Worm (Caenorhabditis elegans) whole organism, L3 larva: ENCODE measurements around the gene Y105C5A.1272.

Experiments used
- R02D3.7 ChIP-seq: fragments of 150-350 bp; optimal IDR thresholded peaks from 2 replicates; lab custom pipeline; 2014; ENCODE audit warnings: missing biosample characterization, missing genetic modification characterization
- aly-2 ChIP-seq: fragments of 150-350 bp; optimal IDR thresholded peaks from 2 replicates; lab custom pipeline; 2014; ENCODE audit warnings: missing biosample characterization, missing genetic modification characterization
- ama-1 ChIP-seq: fragments of 150-350 bp; optimal IDR thresholded peaks from 2 replicates; lab custom pipeline; 2018
- ceh-28 ChIP-seq: fragments of 150-350 bp; optimal IDR thresholded peaks from 2 replicates; lab custom pipeline; 2014; ENCODE audit warnings: missing biosample characterization, missing genetic modification reagents, missing genetic modification characterization
- ceh-82 ChIP-seq: fragments of 150-350 bp; optimal IDR thresholded peaks from 2 replicates; lab custom pipeline; 2014; ENCODE audit warnings: missing biosample characterization, missing genetic modification characterization
- ceh-9 ChIP-seq: sonication (generic microtip); optimal IDR thresholded peaks from 2 replicates; lab custom pipeline; 2018; ENCODE audit warnings: missing biosample characterization, missing genetic modification characterization
- daf-12 ChIP-seq: fragments of 150-350 bp; optimal IDR thresholded peaks from 2 replicates; lab custom pipeline; 2014; ENCODE audit warnings: missing biosample characterization, missing genetic modification reagents, missing genetic modification characterization
- egl-27 ChIP-seq: sonication (generic microtip); optimal IDR thresholded peaks from 4 replicates; lab custom pipeline; 2017; ENCODE audit warnings: missing biosample characterization, missing genetic modification reagents, missing genetic modification characterization
- egl-5 ChIP-seq: fragments of 150-350 bp; optimal IDR thresholded peaks from 2 replicates; lab custom pipeline; 2017; ENCODE audit warnings: missing biosample characterization, missing genetic modification reagents, missing genetic modification characterization, inconsistent platforms
- elt-1 ChIP-seq: fragments of 150-350 bp; optimal IDR thresholded peaks from 2 replicates; lab custom pipeline; 2014; ENCODE audit warnings: missing biosample characterization, missing genetic modification characterization
- elt-2 ChIP-seq: sonication (generic microtip); optimal IDR thresholded peaks from 2 replicates; lab custom pipeline; 2016; ENCODE audit warnings: missing genetic modification reagents, mild to moderate bottlenecking, missing genetic modification characterization, missing compliant biosample characterization
- elt-3 ChIP-seq, 3 experiments: fragments of 150-350 bp in 1 of 3; sonication (generic microtip) in 2 of 3; optimal IDR thresholded peaks; 2 replicates in 2 of 3; 4 replicates in 1 of 3; lab custom pipeline; 2014 to 2017; ENCODE audit warnings: missing biosample characterization in 3 of 3, missing genetic modification characterization in 3 of 3
- fkh-10 ChIP-seq: sonication (generic microtip); optimal IDR thresholded peaks from 2 replicates; lab custom pipeline; 2017; ENCODE audit warnings: missing biosample characterization, missing genetic modification reagents, missing genetic modification characterization
- hmg-11 ChIP-seq: sonication (generic microtip); optimal IDR thresholded peaks from 2 replicates; lab custom pipeline; 2016; ENCODE audit warnings: missing genetic modification characterization, missing compliant biosample characterization
- jun-1 ChIP-seq: fragments of 150-350 bp; optimal IDR thresholded peaks from 2 replicates; lab custom pipeline; 2014; ENCODE audit warnings: missing biosample characterization, missing genetic modification reagents, missing genetic modification characterization
- lin-15B ChIP-seq: fragments of 150-350 bp; optimal IDR thresholded peaks from 2 replicates; lab custom pipeline; 2014; ENCODE audit warnings: missing biosample characterization, missing genetic modification characterization
- lin-39 ChIP-seq: fragments of 150-350 bp; optimal IDR thresholded peaks from 2 replicates; lab custom pipeline; 2018; ENCODE audit warnings: missing biosample characterization, missing genetic modification reagents, missing genetic modification characterization
- lsy-12 ChIP-seq: sonication (generic microtip); optimal IDR thresholded peaks from 2 replicates; lab custom pipeline; 2016; ENCODE audit warnings: mild to moderate bottlenecking, missing genetic modification characterization, missing compliant biosample characterization
- mdl-1 ChIP-seq: fragments of 150-350 bp; optimal IDR thresholded peaks from 2 replicates; lab custom pipeline; 2014; ENCODE audit warnings: missing biosample characterization, missing genetic modification characterization
- nfya-1 ChIP-seq: sonication (generic microtip); optimal IDR thresholded peaks from 2 replicates; lab custom pipeline; 2017; ENCODE audit warnings: missing genetic modification characterization, mild to moderate bottlenecking, missing compliant biosample characterization, antibody characterized with exemption, moderate library complexity; ENCODE audit not compliant: insufficient read depth
- nhr-11 ChIP-seq: fragments of 150-350 bp; optimal IDR thresholded peaks from 2 replicates; lab custom pipeline; 2014; ENCODE audit warnings: missing biosample characterization, missing genetic modification characterization
- nhr-23 ChIP-seq: fragments of 150-350 bp; optimal IDR thresholded peaks from 2 replicates; lab custom pipeline; 2014; ENCODE audit warnings: missing biosample characterization, missing genetic modification reagents, missing genetic modification characterization
- nhr-25 ChIP-seq: sonication (generic microtip); optimal IDR thresholded peaks from 2 replicates; lab custom pipeline; 2017; ENCODE audit warnings: missing biosample characterization, missing genetic modification characterization
- nhr-28 ChIP-seq: fragments of 150-350 bp; optimal IDR thresholded peaks from 2 replicates; lab custom pipeline; 2014; ENCODE audit warnings: missing biosample characterization, missing genetic modification characterization
- nhr-43 ChIP-seq: sonication (generic microtip); optimal IDR thresholded peaks from 2 replicates; lab custom pipeline; 2016; ENCODE audit warnings: mild to moderate bottlenecking, missing genetic modification characterization, missing compliant biosample characterization; ENCODE audit not compliant: poor library complexity, severe bottlenecking
- nhr-77 ChIP-seq: fragments of 150-350 bp; optimal IDR thresholded peaks from 2 replicates; lab custom pipeline; 2014; ENCODE audit warnings: missing biosample characterization, missing genetic modification characterization
- pha-4 ChIP-seq: fragments of 150-350 bp; optimal IDR thresholded peaks from 2 replicates; lab custom pipeline; 2014; ENCODE audit warnings: missing biosample characterization, missing genetic modification reagents, missing genetic modification characterization
- pqm-1 ChIP-seq: fragments of 150-350 bp; optimal IDR thresholded peaks from 2 replicates; lab custom pipeline; 2017; ENCODE audit warnings: missing biosample characterization, missing genetic modification characterization, inconsistent platforms
- sea-2 ChIP-seq: fragments of 150-350 bp; sonication (generic microtip); optimal IDR thresholded peaks from 4 replicates; lab custom pipeline; 2014; ENCODE audit warnings: missing biosample characterization, missing genetic modification reagents, missing genetic modification characterization
- skn-1 ChIP-seq: fragments of 150-350 bp; optimal IDR thresholded peaks from 2 replicates; lab custom pipeline; 2014; ENCODE audit warnings: missing biosample characterization, missing genetic modification characterization
- snpc-4 ChIP-seq: fragments of 150-350 bp; optimal IDR thresholded peaks from 2 replicates; lab custom pipeline; 2014; ENCODE audit warnings: missing biosample characterization, missing genetic modification characterization
- tbx-2 ChIP-seq: sonication (generic microtip); optimal IDR thresholded peaks from 2 replicates; lab custom pipeline; 2016; ENCODE audit warnings: mild to moderate bottlenecking, missing genetic modification characterization, missing compliant biosample characterization
- unc-62 ChIP-seq: fragments of 150-350 bp; sonication (generic microtip); optimal IDR thresholded peaks from 4 replicates; lab custom pipeline; 2014; ENCODE audit warnings: missing biosample characterization, missing genetic modification reagents, missing genetic modification characterization
- zag-1 ChIP-seq: fragments of 150-350 bp; optimal IDR thresholded peaks from 2 replicates; lab custom pipeline; 2014; ENCODE audit warnings: missing biosample characterization, missing genetic modification characterization
- ztf-4 ChIP-seq: fragments of 150-350 bp; optimal IDR thresholded peaks from 2 replicates; lab custom pipeline; 2014; ENCODE audit warnings: missing biosample characterization, missing genetic modification characterization

Y105C5A.1272 gene

DNA sequence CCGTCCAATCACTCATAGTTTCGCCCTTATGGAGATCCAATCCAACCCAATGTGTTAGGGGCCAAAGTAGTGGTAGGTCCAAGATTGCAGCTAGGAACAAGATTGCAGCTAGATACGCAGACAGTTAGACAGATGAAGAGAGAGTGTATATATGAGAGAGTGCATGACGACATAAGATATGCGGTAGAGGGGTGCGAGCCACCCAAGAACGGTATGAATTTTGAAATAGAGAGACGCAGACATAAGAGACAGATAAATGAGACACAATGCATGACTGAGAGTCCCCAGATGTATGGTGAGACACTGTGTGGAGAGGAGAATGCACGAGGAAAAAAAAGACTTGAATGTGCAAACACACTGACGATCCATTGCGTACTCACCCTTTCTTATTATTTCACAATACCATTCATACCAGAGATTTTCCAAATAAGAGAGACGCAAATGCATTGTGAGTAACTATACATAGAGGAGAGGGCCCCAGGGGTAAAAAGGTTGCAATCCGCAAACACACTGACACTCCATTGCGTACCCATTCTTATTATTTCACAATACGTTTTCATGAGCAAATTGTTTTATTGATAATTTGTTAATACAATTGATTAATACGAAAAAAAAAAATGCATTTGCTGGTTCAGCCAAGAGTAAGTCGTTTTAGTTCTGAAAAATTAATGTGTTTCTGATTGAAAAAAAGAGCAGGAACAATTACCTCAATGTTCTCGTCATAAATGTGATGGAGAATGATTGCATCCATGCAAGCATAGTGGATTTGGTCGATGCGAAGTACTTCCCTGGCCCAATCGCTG lies at the start of gene Y105C5A.1272, which contains the start of gene Y105C5A.1268:
TSS of gene Y105C5A.1272 (plus strand) at position 575 of the 803 bp plus-strand sequence.
TSS of gene Y105C5A.1268 (minus strand) at position 51 of the 803 bp plus-strand sequence.
- TF ChIP-seq mdl-1 (peak; percentile 63), elt-1 (tag; lab: Kevin White, UChicago) (peak; percentile 38), skn-1 (tag; lab: Kevin White, UChicago) (peak; percentile 53), nhr-43 (tag; lab: Kevin White, UChicago) (peak; percentile 73), pha-4 (tag; lab: Kevin White, UChicago) (peak; percentile 85), R02D3.7 (tag; lab: Kevin White, UChicago) (peak; percentile 69), nfya-1 (peak; percentile 91), zag-1 (tag; lab: Kevin White, UChicago) (peak; percentile 61), lin-15B (tag; lab: Kevin White, UChicago) (peak; percentile 56), nhr-25 (tag; lab: Kevin White, UChicago) (peak; percentile 80), pqm-1 (tag; lab: Kevin White, UChicago) (peak; percentile 55), ceh-28 (peak; percentile 89), hmg-11 (tag; lab: Kevin White, UChicago) (peak; percentile 92), fkh-10 (GFP tag; lab: Kevin White, UChicago) (peak; percentile 73), nhr-23 (tag; lab: Kevin White, UChicago) (peak; percentile 84), lsy-12 (tag; lab: Kevin White, UChicago) (peak; percentile 56), elt-2 (tag; lab: Kevin White, UChicago) (peak; percentile 74), tbx-2 (tag; lab: Kevin White, UChicago) (peak; percentile 77), nhr-11 (tag; lab: Kevin White, UChicago) (peak; percentile 64), snpc-4 (tag; lab: Kevin White, UChicago) (peak; percentile 77), egl-5 (peak; percentile 27), nhr-77 (peak; percentile 74), aly-2 (tag; lab: Kevin White, UChicago) (peak; percentile 70), jun-1 (tag; lab: Kevin White, UChicago) (peak; percentile 89), lin-39 (tag; lab: Kevin White, UChicago) (peak; percentile 69), elt-3 (tag; optimal IDR thresholded peaks at IDR 0.05; lab: Kevin White, UChicago) (peak in 1 of 3 experiments; percentile 19), ceh-82 (tag; lab: Kevin White, UChicago) (peak; percentile 64)

DNA sequence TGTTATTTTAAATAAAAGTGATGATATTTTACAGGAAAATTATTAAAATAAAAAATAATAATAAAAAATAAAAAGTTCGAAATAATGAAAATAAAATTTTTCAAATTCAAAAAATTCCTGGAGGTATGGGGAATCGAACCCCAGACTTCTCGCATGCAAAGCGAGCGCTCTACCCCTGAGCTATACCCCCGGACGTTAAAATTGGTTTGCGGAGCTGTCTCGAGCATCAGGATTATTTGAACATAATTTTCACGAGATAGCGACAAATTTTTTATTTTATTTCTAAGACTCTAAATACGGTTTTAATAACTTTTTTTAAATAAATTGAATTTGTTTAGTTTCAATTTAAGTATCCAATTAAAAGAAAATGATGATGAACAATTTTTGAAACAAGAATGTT lies 42.6 kb upstream of the Y105C5A.1272 start:
- TF ChIP-seq skn-1 (tag; lab: Kevin White, UChicago) (no peak), daf-12 (tag; lab: Kevin White, UChicago) (no peak), lsy-12 (tag; lab: Kevin White, UChicago) (no peak), snpc-4 (tag; lab: Kevin White, UChicago) (peak; percentile 83), egl-5 (no peak), nhr-77 (no peak), ztf-4 (tag; lab: Kevin White, UChicago) (no peak)

DNA sequence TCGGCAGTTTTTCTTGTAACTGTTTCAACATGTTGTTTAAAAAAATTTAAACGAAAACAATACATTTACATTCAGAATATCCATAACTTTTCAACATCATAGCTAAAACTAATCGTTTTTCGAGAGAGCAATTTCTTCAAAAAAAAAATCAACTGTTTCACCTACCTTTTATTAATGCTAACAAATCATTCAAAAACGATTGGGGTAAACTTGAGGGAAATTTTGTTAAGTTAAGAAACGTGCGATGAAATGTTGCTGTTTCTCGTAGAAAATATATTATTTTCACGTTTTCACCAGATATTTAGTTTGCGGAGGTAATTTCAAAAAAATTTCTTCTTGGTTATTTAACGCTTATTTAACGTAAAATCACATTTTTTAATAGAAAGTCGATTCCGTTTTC lies 40.4 kb upstream of the Y105C5A.1272 start:
- TF ChIP-seq elt-2 (tag; lab: Kevin White, UChicago) (no peak), elt-1 (tag; lab: Kevin White, UChicago) (no peak), nhr-11 (tag; lab: Kevin White, UChicago) (no peak), egl-5 (no peak), lsy-12 (tag; lab: Kevin White, UChicago) (no peak), nhr-25 (tag; lab: Kevin White, UChicago) (no peak), zag-1 (tag; lab: Kevin White, UChicago) (no peak)

DNA sequence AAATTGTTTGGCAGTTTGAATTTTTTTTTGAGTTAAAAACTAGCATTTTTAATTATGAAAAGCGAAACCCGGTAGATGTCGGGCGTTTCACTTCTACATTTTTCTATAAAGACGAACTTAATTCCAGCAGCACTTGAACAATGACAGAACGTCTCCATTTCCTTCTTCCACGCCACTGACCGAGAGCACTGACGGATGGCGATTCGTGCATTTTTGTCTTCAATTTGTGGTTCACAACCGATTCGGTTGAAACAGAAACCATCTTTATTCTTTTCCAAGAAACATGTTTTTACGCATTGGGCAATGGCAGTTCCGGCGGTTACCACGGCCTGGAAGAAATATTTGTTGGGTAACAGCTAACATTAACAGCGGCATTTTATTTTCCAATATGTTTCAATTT lies 33.7 kb upstream of the Y105C5A.1272 start:
- TF ChIP-seq ceh-9 (no peak), elt-1 (tag; lab: Kevin White, UChicago) (no peak), sea-2 (GFP tag; lab: Kevin White, UChicago) (no peak), egl-27 (no peak), nhr-28 (tag; lab: Kevin White, UChicago) (no peak), elt-3 (tag; optimal IDR thresholded peaks at IDR 0.05; lab: Kevin White, UChicago) (no peak), zag-1 (tag; lab: Kevin White, UChicago) (no peak), nfya-1 (no peak), ama-1 (lab: Kevin White, UChicago) (no peak), elt-2 (tag; lab: Kevin White, UChicago) (no peak), ceh-82 (tag; lab: Kevin White, UChicago) (no peak), unc-62 (GFP tag; lab: Kevin White, UChicago) (no peak), nhr-43 (tag; lab: Kevin White, UChicago) (no peak), fkh-10 (GFP tag; lab: Kevin White, UChicago) (no peak), nhr-23 (tag; lab: Kevin White, UChicago) (no peak), nhr-25 (tag; lab: Kevin White, UChicago) (no peak), egl-5 (no peak)
